Fruit fly (Drosophila melanogaster): Measurements from ENCODE around the gene CG3078.
A peak's percentile ranks its signal among the peaks of the same experiment; 100 is the strongest.

Gene CG3078

dm6 chrX:2289134-2289533 is 29.5 kb upstream of the CG3078 start (continued):
- no peak for TF ChIP-seq Hr38 (GFP tag; optimal IDR thresholded peaks at IDR 0.05)
- TF ChIP-seq Sox102F (GFP tag; optimal IDR thresholded peaks at IDR 0.05): no peak
- no peak for TF ChIP-seq fkh (GFP tag; optimal IDR thresholded peaks at IDR 0.05)
- peak; percentile 56 for TF ChIP-seq pdm3 (GFP tag; optimal IDR thresholded peaks at IDR 0.05)
- TF ChIP-seq Blimp-1 (GFP tag; optimal IDR thresholded peaks at IDR 0.05): no peak
- TF ChIP-seq acj6 (GFP tag; optimal IDR thresholded peaks at IDR 0.05): peak; percentile 16
- TF ChIP-seq Smox (GFP tag; optimal IDR thresholded peaks at IDR 0.05): no peak
- peak; percentile 4 for TF ChIP-seq vri (GFP tag; optimal IDR thresholded peaks at IDR 0.05)
- peak; percentile 96 for TF ChIP-seq CG9139 (GFP tag; optimal IDR thresholded peaks at IDR 0.05)
- TF ChIP-seq OdsH (GFP tag; optimal IDR thresholded peaks at IDR 0.05): peak; percentile 29
- TF ChIP-seq CG7368 (GFP tag; optimal IDR thresholded peaks at IDR 0.05): peak; percentile 60
- peak; percentile 96 for TF ChIP-seq CG6276 (GFP tag; optimal IDR thresholded peaks at IDR 0.05)
- peak; percentile 85 for TF ChIP-seq net (GFP tag; optimal IDR thresholded peaks at IDR 0.05)
- peak; percentile 11 for TF ChIP-seq Hr4 (GFP tag; optimal IDR thresholded peaks at IDR 0.05)
- no peak for TF ChIP-seq Hr39 (GFP tag; optimal IDR thresholded peaks at IDR 0.05)
- no peak for TF ChIP-seq CG4318 (GFP tag; optimal IDR thresholded peaks at IDR 0.05)
- TF ChIP-seq CG16779 (tag; optimal IDR thresholded peaks at IDR 0.05): peak; percentile 94
- TF ChIP-seq CG10631 (GFP tag; optimal IDR thresholded peaks at IDR 0.05): peak; percentile 48
- peak; percentile 66 for TF ChIP-seq achi (GFP tag; optimal IDR thresholded peaks at IDR 0.05)
- peak; percentile 67 for TF ChIP-seq Eip75B (GFP tag; optimal IDR thresholded peaks at IDR 0.05)
- no peak for TF ChIP-seq Eip93F (GFP tag; optimal IDR thresholded peaks at IDR 0.05)
- peak; percentile 29 for TF ChIP-seq Sox14 (GFP tag; optimal IDR thresholded peaks at IDR 0.05)
- TF ChIP-seq spab (GFP tag; optimal IDR thresholded peaks at IDR 0.05): peak; percentile 87

dm6 chrX:2288327-2288726 is 28.7 kb upstream of the CG3078 start:
- no peak for TF ChIP-seq CG31627 (GFP tag; optimal IDR thresholded peaks at IDR 0.05)
- no peak for TF ChIP-seq CG8319 (GFP tag; optimal IDR thresholded peaks at IDR 0.05)
- TF ChIP-seq Smox (GFP tag; optimal IDR thresholded peaks at IDR 0.05): no peak
- TF ChIP-seq CG7368 (GFP tag; optimal IDR thresholded peaks at IDR 0.05): no peak
- no peak for TF ChIP-seq CG1621 (tag; optimal IDR thresholded peaks at IDR 0.05)
- no peak for TF ChIP-seq CG8632 (GFP tag; optimal IDR thresholded peaks at IDR 0.05)
- no peak for TF ChIP-seq dac (GFP tag; optimal IDR thresholded peaks at IDR 0.05)
- TF ChIP-seq CG16779 (tag; optimal IDR thresholded peaks at IDR 0.05): no peak
- no peak for TF ChIP-seq Ets96B (tag; optimal IDR thresholded peaks at IDR 0.05)
- TF ChIP-seq Sox15 (GFP tag; optimal IDR thresholded peaks at IDR 0.05): no peak
- TF ChIP-seq achi (GFP tag; optimal IDR thresholded peaks at IDR 0.05): no peak
- TF ChIP-seq pdm3 (GFP tag; optimal IDR thresholded peaks at IDR 0.05): no peak
- TF ChIP-seq svp (GFP tag): no peak
- no peak for TF ChIP-seq CG11762 (GFP tag; optimal IDR thresholded peaks at IDR 0.05; ENCODE audit: insufficient read depth)
- TF ChIP-seq topi (GFP tag; optimal IDR thresholded peaks at IDR 0.05): no peak
- no peak for TF ChIP-seq CG6792 (GFP tag; optimal IDR thresholded peaks at IDR 0.05)
- no peak for TF ChIP-seq lz (GFP tag; optimal IDR thresholded peaks at IDR 0.05)
- no peak for TF ChIP-seq CG10669 (GFP tag; optimal IDR thresholded peaks at IDR 0.05)
- peak; percentile 64; the same call in 2 of the 3 replicates for TF ChIP-seq CG6163 (GFP tag; IDR thresholded peaks at IDR 0.05)
- peak; percentile 16 for TF ChIP-seq Sox102F (GFP tag; optimal IDR thresholded peaks at IDR 0.05)
- no peak for TF ChIP-seq cyc (GFP tag; optimal IDR thresholded peaks at IDR 0.05)
- no peak for TF ChIP-seq acj6 (GFP tag; optimal IDR thresholded peaks at IDR 0.05)
- no peak for TF ChIP-seq Eip75B (GFP tag; optimal IDR thresholded peaks at IDR 0.05)
- no peak for TF ChIP-seq CG11902 (GFP tag; optimal IDR thresholded peaks at IDR 0.05)
- TF ChIP-seq CG10631 (GFP tag; optimal IDR thresholded peaks at IDR 0.05): no peak
- no peak for TF ChIP-seq CG6276 (GFP tag; optimal IDR thresholded peaks at IDR 0.05)
- TF ChIP-seq fd85E (GFP tag; optimal IDR thresholded peaks at IDR 0.05): no peak
- no peak for TF ChIP-seq CG6808 (GFP tag; optimal IDR thresholded peaks at IDR 0.05)
- TF ChIP-seq Eip93F (GFP tag; optimal IDR thresholded peaks at IDR 0.05): peak; percentile 16
- TF ChIP-seq Blimp-1 (GFP tag; optimal IDR thresholded peaks at IDR 0.05): peak; percentile 9
- TF ChIP-seq CG6854 (GFP tag; optimal IDR thresholded peaks at IDR 0.05): peak; percentile 47
- no peak for TF ChIP-seq CG32006 (GFP tag; optimal IDR thresholded peaks at IDR 0.05)
- no peak for TF ChIP-seq spab (GFP tag; optimal IDR thresholded peaks at IDR 0.05)
- TF ChIP-seq Ets21C (GFP tag; optimal IDR thresholded peaks at IDR 0.05): no peak
- TF ChIP-seq eg (GFP tag; IDR thresholded peaks at IDR 0.05): peak; percentile 50; the same call in 1 of the 3 replicates
- peak; percentile 33 for TF ChIP-seq dsx (GFP tag; optimal IDR thresholded peaks at IDR 0.05; ENCODE audit: poor library complexity, severe bottlenecking)
- no peak for TF ChIP-seq Eip78C (GFP tag)
- TF ChIP-seq CG34406 (GFP tag; optimal IDR thresholded peaks at IDR 0.05): no peak
- TF ChIP-seq Hr39 (GFP tag; optimal IDR thresholded peaks at IDR 0.05): no peak
- TF ChIP-seq CG15336 (GFP tag; IDR thresholded peaks at IDR 0.05): 0 out of 2 replicates have a peak, but pooled peaks have one; percentile 8
